Fruit fly (Drosophila melanogaster) whole organism: ENCODE results near the gene CG9498.

Source experiments
- CG8478 ChIP-seq: fragments of >200 bp; optimal IDR thresholded peaks from 2 replicates; lab custom pipeline; 2018; ENCODE audit warnings: inconsistent platforms
- Dll ChIP-seq: fragments of >200 bp; optimal IDR thresholded peaks from 2 replicates; lab custom pipeline; 2017
- EcR ChIP-seq, 2 experiments: fragments of >200 bp; optimal IDR thresholded peaks; 2 replicates each; lab custom pipeline; 2017; ENCODE audit warnings: missing biosample characterization in 2 of 2, missing genetic modification characterization in 2 of 2, missing genetic modification reagents in 2 of 2
- pan ChIP-seq: fragments of >200 bp; optimal IDR thresholded peaks from 2 replicates; lab custom pipeline; 2017
- psq ChIP-seq: fragments of >200 bp; optimal IDR thresholded peaks from 2 replicates; lab custom pipeline; 2017
- usp ChIP-seq: fragments of >200 bp; optimal IDR thresholded peaks from 2 replicates; lab custom pipeline; 2017; ENCODE audit warnings: missing biosample characterization, missing genetic modification characterization, mixed read lengths

CG9498 gene

DNA sequence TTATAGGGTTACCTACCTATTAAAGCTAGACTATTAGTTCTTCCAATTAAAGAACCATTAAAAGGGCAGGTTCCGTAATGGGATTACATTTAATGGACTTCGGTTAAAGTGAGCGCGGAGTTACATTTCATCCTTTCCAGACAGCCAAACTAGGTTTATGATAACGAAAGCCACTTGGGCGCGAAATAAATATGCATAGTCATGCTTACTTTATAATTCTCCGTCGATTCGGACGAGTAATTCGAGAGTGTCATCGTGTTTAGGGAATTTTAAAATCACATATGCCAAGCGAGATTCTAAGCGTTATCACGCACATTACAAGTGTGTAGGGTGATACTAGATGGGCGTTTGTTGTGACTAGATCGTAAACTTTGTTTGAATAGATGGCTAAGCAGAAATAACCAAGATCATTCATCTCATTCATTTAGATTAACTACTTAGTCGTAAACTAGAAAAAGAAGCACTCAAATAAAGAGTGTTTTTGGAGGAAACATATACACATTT, 10.6 kb downstream of the CG9498 start:
- TF ChIP-seq pan, result no peak

DNA sequence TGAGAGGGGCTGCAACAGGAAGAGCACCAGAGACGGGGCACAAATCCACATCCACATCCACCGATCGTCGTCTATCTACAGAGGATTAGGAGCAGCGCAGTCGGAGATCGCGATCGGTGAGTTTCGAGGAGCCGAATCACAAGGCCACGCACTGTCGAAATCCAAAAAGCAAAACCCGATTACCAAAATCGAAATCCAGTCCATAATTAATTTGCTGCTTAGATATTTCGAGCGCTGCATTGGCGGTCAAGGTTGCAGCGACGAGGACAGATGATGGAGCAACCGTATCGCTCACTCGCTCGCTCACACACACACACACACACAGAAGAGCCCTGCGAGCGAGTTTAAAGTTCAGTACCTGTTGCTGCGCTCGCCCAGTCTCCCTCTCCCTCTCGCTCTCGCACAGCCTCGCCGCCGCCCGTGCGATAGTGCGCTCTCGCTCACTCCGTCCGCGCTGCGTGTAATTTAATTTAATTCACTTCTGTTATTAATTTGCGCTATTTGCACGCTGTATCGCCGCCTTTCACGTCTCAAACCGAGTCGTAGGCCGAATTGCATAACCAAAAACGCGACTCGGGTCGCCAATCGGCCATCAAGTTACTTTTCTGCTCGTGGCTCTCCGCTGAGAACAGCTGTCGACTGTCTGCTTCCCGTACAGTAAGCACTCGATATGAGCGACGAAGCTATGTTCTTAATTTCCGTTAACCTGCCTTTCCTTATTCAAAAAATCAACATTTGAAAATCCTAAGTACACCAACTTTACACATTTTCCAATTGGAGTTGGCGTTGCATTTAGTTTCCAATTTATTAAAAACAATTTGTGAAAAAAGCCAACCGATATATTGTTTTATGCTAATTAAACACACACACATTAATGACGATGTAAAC, 11.6 kb downstream of the CG9498 start:
- TF ChIP-seq CG8478 (lab: Kevin White, UChicago), result peak; percentile 23
- no peak for TF ChIP-seq EcR (GFP tag; optimal IDR thresholded peaks at IDR 0.05; lab: Kevin White, UChicago)
- peak; percentile 78 for TF ChIP-seq Dll (lab: Kevin White, UChicago)

dm6 chr2L:6338367-6338975, 12.4 kb downstream of the CG9498 start, which contains the start of the genes Pez and Cpr:
Pez (minus strand) TSS chr2L:6338671.
Cpr (plus strand) TSS chr2L:6338836.
- no peak for TF ChIP-seq CG8478 (lab: Kevin White, UChicago)
- TF ChIP-seq EcR (GFP tag; optimal IDR thresholded peaks at IDR 0.05; lab: Kevin White, UChicago), result no peak
- TF ChIP-seq Dll (lab: Kevin White, UChicago), result no peak
- TF ChIP-seq pan, result no peak
- no peak for TF ChIP-seq usp (GFP tag; lab: Kevin White, UChicago)
- TF ChIP-seq psq (lab: Kevin White, UChicago), result no peak

DNA sequence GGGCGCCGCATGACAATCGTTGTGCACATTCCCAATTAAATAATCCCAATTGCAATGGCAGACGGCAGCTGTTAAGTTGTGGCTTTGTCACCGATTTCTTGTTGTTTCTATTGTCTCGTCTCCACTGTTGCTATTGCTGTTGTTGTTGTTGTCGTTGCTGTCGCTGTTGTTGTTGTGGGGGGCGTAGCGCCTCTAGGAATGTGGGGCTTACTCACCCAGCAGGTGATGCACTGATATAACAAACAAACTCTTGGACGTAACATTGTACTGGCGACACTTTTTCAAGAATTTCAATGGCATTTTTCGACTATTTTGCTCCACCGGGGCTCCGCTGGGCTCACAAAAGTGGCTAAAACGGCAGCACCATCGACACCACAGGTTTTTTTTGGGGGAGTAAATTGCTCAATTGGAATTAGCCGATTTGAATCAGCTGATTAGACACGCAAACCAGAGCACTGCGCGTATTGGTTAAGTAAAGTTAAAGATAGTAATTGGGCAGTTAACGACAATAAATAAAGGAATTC, 12.9 kb downstream of the CG9498 start:
- TF ChIP-seq pan (no peak), EcR (GFP tag; optimal IDR thresholded peaks at IDR 0.05; lab: Kevin White, UChicago) (no peak), usp (GFP tag; lab: Kevin White, UChicago) (no peak), Dll (lab: Kevin White, UChicago) (no peak), CG8478 (lab: Kevin White, UChicago) (no peak), psq (lab: Kevin White, UChicago) (no peak)

DNA sequence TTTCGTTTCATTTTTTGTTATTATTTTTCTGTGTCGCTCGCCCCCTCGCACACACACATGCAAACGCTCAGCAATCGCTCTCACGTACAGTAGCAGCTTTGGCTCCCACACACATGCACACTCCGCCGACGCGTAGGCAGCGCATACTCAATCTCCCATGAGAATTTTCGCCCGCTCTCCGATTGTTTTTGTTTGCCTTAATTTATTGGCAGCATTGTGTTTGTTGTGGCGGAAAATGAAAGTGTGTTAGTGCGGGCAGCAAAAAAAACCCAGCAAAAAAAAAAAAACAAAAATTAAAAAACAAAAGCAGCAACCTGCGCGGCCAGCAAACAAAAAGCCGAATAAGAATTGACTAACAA, 26.5 kb downstream of the CG9498 start:
- TF ChIP-seq usp (GFP tag; lab: Kevin White, UChicago) (no peak), pan (no peak), Dll (lab: Kevin White, UChicago) (peak; percentile 44), CG8478 (lab: Kevin White, UChicago) (peak; percentile 56)

DNA sequence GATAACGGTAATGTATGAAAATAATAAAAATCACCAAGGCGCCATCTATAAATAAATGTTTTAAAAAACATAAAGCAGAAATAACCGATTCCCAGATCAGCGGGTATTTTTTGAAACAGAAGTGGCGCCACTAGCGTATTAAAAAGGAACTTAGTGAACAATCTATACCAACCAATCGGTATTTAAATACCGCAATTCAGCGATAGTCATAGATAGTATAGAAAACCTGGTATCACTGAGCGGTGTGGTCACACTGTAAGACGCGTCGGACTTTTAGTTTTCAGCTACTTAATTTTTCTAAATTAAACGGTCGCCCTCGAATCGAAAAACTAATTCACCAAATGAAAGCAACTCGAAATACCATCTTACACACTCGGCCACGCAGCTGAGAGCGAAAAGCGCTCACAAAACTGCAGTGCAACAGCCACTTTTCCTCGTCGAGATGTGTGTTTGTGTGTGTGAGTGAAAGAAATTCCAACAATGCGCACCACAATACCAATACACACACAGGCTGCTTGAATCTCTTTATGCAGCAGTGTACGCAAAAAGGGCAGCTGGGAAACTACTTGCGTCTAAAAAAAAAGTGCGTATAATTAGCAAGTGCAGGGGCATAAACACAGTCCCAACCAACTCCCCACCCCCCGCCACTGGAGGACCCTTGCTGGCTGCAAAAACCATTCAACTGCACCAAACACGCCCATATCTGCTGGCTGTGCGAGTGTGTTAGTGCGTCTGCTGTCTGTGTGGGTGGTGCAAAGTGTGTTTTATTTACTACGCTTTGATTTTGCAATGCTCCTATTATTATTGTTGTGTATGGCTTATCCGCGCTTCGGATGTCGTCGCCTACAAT, 27.1 kb downstream of the CG9498 start, which contains the start of gene PDZ-GEF:
Gene PDZ-GEF, plus strand, starts transcription at position 232 of the 850 bp plus-strand sequence.
- TF ChIP-seq EcR (GFP tag; optimal IDR thresholded peaks at IDR 0.05; lab: Kevin White, UChicago) (no peak), Dll (lab: Kevin White, UChicago) (no peak), usp (GFP tag; lab: Kevin White, UChicago) (no peak), psq (lab: Kevin White, UChicago) (no peak), pan (no peak), CG8478 (lab: Kevin White, UChicago) (peak; percentile 90)

DNA sequence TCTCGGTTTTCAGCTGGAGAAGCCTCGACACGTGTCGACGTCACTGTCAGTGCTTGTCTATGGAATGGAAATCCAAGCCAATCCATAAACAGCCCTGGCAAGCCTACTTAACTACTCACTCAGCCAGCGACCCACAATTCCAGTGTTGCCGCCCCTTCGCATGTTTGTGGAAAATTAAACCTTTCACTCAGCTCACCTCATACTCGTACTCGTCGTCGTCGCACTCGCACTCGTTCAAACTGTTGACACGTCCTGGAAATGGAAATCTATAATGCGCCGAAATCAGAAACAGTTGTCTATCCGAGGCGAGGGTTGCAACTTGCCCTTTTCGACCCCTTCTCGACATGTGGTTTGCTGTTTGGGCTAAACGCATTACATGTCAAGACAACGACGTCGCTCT, 31.8 kb downstream of the CG9498 start:
- TF ChIP-seq pan, result no peak
- no peak for TF ChIP-seq Dll (lab: Kevin White, UChicago)
- no peak for TF ChIP-seq CG8478 (lab: Kevin White, UChicago)
- TF ChIP-seq usp (GFP tag; lab: Kevin White, UChicago), result no peak
- TF ChIP-seq psq (lab: Kevin White, UChicago), result no peak
- no peak for TF ChIP-seq EcR (GFP tag; optimal IDR thresholded peaks at IDR 0.05; lab: Kevin White, UChicago)

DNA sequence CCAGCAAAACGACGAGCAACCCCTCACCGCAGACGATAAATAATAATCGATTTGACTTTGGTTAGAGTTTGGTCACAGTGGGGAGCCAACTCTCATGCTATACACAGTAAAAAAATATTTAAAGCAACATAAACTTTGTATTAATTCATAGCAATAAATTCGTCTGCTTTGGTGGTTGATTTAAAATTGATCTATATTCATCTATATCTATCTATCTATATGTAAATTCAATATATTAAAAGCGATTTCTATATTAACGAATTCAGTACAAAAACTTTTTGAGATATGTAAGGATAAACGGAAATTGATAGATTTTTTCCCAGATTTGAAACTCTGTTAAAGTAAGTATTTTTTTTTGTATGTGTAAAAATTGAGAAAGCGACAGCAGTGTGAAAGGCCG, 41.0 kb downstream of the CG9498 start:
- TF ChIP-seq psq (lab: Kevin White, UChicago) (no peak), pan (no peak), usp (GFP tag; lab: Kevin White, UChicago) (no peak)

DNA sequence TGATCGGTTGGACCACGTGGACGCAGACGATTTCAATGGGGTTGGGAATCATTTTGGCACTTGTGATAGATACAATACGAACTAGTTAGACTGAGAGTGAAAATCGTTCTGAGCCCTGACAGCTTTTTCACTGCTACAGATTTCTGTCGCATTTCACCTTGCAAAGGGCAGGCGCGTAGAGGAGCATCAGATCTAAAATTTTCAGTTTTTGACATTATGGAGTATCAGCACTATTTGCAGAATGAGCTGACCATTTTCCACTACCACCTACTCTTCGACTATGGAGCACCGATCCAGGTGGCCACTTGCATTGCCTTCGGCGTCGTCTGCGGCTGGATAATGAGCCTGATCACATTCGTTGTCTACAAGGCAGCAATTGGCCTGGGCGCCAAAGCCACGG, 42.2 kb downstream of the CG9498 start, which contains the start of the genes CG43922 and CG13984:
Gene CG43922, minus strand, starts transcription at position 101 of the 400 bp plus-strand sequence.
Gene CG13984, plus strand, starts transcription at position 169 of the 400 bp plus-strand sequence.
- TF ChIP-seq usp (GFP tag; lab: Kevin White, UChicago), result no peak
- no peak for TF ChIP-seq psq (lab: Kevin White, UChicago)

- TF ChIP-seq EcR (GFP tag; optimal IDR thresholded peaks at IDR 0.05; lab: Kevin White, UChicago), result no peak
- no peak for TF ChIP-seq usp (GFP tag; lab: Kevin White, UChicago)
- no peak for TF ChIP-seq psq (lab: Kevin White, UChicago)
- no peak for TF ChIP-seq CG8478 (lab: Kevin White, UChicago)
- no peak for TF ChIP-seq pan
- TF ChIP-seq Dll (lab: Kevin White, UChicago), result no peak
Observed at dm6 chr2L:6306895-6307294, 43.9 kb downstream of the CG9498 start.

dm6 chr2L:6301616-6302015, 49.2 kb downstream of the CG9498 start:
- TF ChIP-seq Dll (lab: Kevin White, UChicago) (no peak), psq (lab: Kevin White, UChicago) (no peak), CG8478 (lab: Kevin White, UChicago) (no peak), EcR (GFP tag; optimal IDR thresholded peaks at IDR 0.05; lab: Kevin White, UChicago) (no peak), usp (GFP tag; lab: Kevin White, UChicago) (no peak), pan (no peak)
